Fruit fly (Drosophila melanogaster): ENCODE measurements around the gene CG11741.

CG11741 gene

dm6 chr3R:8528862-8529261 is at the start of gene CG11741:
Gene CG11741, minus strand, starts transcription at chr3R:8528877.
- TF ChIP-seq CG3032 (tag; optimal IDR thresholded peaks at IDR 0.05) (no peak), svp (GFP tag) (peak; percentile 96)

- no peak for TF ChIP-seq pdm3 (GFP tag; optimal IDR thresholded peaks at IDR 0.05)
- no peak for TF ChIP-seq cyc (GFP tag; optimal IDR thresholded peaks at IDR 0.05)
- peak; percentile 47 for TF ChIP-seq svp (GFP tag)
- TF ChIP-seq salr (GFP tag; optimal IDR thresholded peaks at IDR 0.05) = peak in 1 of 2 experiments; percentile 6
- TF ChIP-seq CG3032 (tag; optimal IDR thresholded peaks at IDR 0.05) = no peak
- peak; percentile 51 for TF ChIP-seq CG4318 (GFP tag; optimal IDR thresholded peaks at IDR 0.05)
- peak; percentile 74 for TF ChIP-seq Eip78C (GFP tag)
- TF ChIP-seq Eip93F (GFP tag; optimal IDR thresholded peaks at IDR 0.05) = no peak
- TF ChIP-seq Lpt (GFP tag; optimal IDR thresholded peaks at IDR 0.05) = no peak
- TF ChIP-seq CG34406 (GFP tag; optimal IDR thresholded peaks at IDR 0.05) = no peak
- no peak for TF ChIP-seq CG7368 (GFP tag; optimal IDR thresholded peaks at IDR 0.05)
- TF ChIP-seq CG6276 (GFP tag; optimal IDR thresholded peaks at IDR 0.05) = peak; percentile 30
- no peak for TF ChIP-seq esn (GFP tag; optimal IDR thresholded peaks at IDR 0.05)
- TF ChIP-seq CG11762 (GFP tag; optimal IDR thresholded peaks at IDR 0.05; ENCODE audit: insufficient read depth) = no peak
- TF ChIP-seq CG32006 (GFP tag; optimal IDR thresholded peaks at IDR 0.05) = peak; percentile 64
- no peak for TF ChIP-seq ss (GFP tag; optimal IDR thresholded peaks at IDR 0.05)
- no peak for TF ChIP-seq fkh (GFP tag; optimal IDR thresholded peaks at IDR 0.05)
- no peak for TF ChIP-seq Sox15 (GFP tag; optimal IDR thresholded peaks at IDR 0.05)
- TF ChIP-seq CG3919 (GFP tag; optimal IDR thresholded peaks at IDR 0.05) = peak; percentile 22
- TF ChIP-seq Gug (GFP tag; IDR thresholded peaks at IDR 0.05) = no peak
- TF ChIP-seq CG6163 (GFP tag; IDR thresholded peaks at IDR 0.05) = no peak
- no peak for TF ChIP-seq Sox102F (GFP tag; optimal IDR thresholded peaks at IDR 0.05)
- TF ChIP-seq Hr38 (GFP tag; optimal IDR thresholded peaks at IDR 0.05) = no peak
- TF ChIP-seq vri (GFP tag; optimal IDR thresholded peaks at IDR 0.05) = no peak
- TF ChIP-seq dsx (GFP tag; optimal IDR thresholded peaks at IDR 0.05; ENCODE audit: poor library complexity, severe bottlenecking) = no peak
- no peak for TF ChIP-seq Sox14 (GFP tag; optimal IDR thresholded peaks at IDR 0.05)
- TF ChIP-seq spab (GFP tag; optimal IDR thresholded peaks at IDR 0.05) = no peak
- TF ChIP-seq CG6808 (GFP tag; optimal IDR thresholded peaks at IDR 0.05) = no peak
- no peak for TF ChIP-seq Ets21C (GFP tag; optimal IDR thresholded peaks at IDR 0.05)
- no peak for TF ChIP-seq CG10669 (GFP tag; optimal IDR thresholded peaks at IDR 0.05)
- TF ChIP-seq CG10631 (GFP tag; optimal IDR thresholded peaks at IDR 0.05) = peak; percentile 40
- TF ChIP-seq CG11294 (GFP tag; IDR thresholded peaks at IDR 0.05) = peak; percentile 30; the same call in 1 of the 2 replicates
- TF ChIP-seq OdsH (GFP tag; optimal IDR thresholded peaks at IDR 0.05) = peak; percentile 35
- no peak; the same call in 1 of the 2 replicates for TF ChIP-seq CG15336 (GFP tag; IDR thresholded peaks at IDR 0.05)
- peak; percentile 10 for TF ChIP-seq net (GFP tag; optimal IDR thresholded peaks at IDR 0.05)
- no peak for TF ChIP-seq CG8319 (GFP tag; optimal IDR thresholded peaks at IDR 0.05)
- no peak for TF ChIP-seq Blimp-1 (GFP tag; optimal IDR thresholded peaks at IDR 0.05)
- TF ChIP-seq Eip75B (GFP tag; optimal IDR thresholded peaks at IDR 0.05) = no peak
- TF ChIP-seq Smox (GFP tag; optimal IDR thresholded peaks at IDR 0.05) = no peak
- TF ChIP-seq acj6 (GFP tag; optimal IDR thresholded peaks at IDR 0.05) = peak; percentile 29
- TF ChIP-seq fd59A (GFP tag; optimal IDR thresholded peaks at IDR 0.05) = no peak
- no peak for TF ChIP-seq CG11902 (GFP tag; optimal IDR thresholded peaks at IDR 0.05)
- TF ChIP-seq eg (GFP tag; IDR thresholded peaks at IDR 0.05) = peak; percentile 27; the same call in 1 of the 3 replicates
- peak; percentile 28 for TF ChIP-seq Hr4 (GFP tag; optimal IDR thresholded peaks at IDR 0.05)
- no peak for TF ChIP-seq CG1621 (tag; optimal IDR thresholded peaks at IDR 0.05)
- TF ChIP-seq dac (GFP tag; optimal IDR thresholded peaks at IDR 0.05) = no peak
- TF ChIP-seq CG6854 (GFP tag; optimal IDR thresholded peaks at IDR 0.05) = no peak
- TF ChIP-seq Met (GFP tag; optimal IDR thresholded peaks at IDR 0.05) = no peak
Measured at dm6 chr3R:8577409-8578255, 49.0 kb upstream of the CG11741 start, which contains the start of gene 5-HT2B. Gene 5-HT2B, plus strand, starts transcription at chr3R:8578205.
